Worm (Caenorhabditis elegans): ENCODE measurements around the gene nlp-58.
A peak's percentile ranks its signal among the peaks of the same experiment; 100 is the strongest.

The nlp-58 gene

DNA sequence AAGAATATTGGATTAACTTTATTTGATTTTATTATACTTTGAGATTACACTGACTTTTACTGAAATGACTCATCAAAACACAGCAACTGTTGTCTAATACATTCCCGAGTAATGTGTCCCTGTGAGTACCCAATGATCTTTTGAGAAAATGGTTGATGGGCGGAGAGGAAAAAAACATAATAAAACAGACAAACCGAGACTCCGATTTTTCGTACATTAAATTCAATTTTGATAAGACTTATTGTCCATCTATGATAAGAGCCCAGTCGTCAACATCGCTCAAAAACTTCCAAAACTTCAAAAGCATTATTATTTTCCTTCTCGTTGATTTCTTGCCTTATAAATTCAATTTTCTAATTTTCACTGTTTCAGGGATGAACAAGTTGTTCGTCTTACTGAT, 2.1 kb upstream of the nlp-58 start, which contains the start of gene ttr-46:
Gene ttr-46 (plus strand): TSS at position 373 of the 400 bp plus-strand sequence.
- TF ChIP-seq tra-4 (tag; optimal IDR thresholded peaks at IDR 0.05): no peak
- no peak for TF ChIP-seq hnd-1 (tag; optimal IDR thresholded peaks at IDR 0.05)
- TF ChIP-seq scrt-1 (GFP tag; IDR thresholded peaks at IDR 0.05): no peak
- no peak for TF ChIP-seq ama-1 (optimal IDR thresholded peaks at IDR 0.05)
- TF ChIP-seq sea-1 (GFP tag; conservative IDR thresholded peaks at IDR 0.05): no peak
- TF ChIP-seq hmg-4 (GFP tag; optimal IDR thresholded peaks at IDR 0.05): no peak

DNA sequence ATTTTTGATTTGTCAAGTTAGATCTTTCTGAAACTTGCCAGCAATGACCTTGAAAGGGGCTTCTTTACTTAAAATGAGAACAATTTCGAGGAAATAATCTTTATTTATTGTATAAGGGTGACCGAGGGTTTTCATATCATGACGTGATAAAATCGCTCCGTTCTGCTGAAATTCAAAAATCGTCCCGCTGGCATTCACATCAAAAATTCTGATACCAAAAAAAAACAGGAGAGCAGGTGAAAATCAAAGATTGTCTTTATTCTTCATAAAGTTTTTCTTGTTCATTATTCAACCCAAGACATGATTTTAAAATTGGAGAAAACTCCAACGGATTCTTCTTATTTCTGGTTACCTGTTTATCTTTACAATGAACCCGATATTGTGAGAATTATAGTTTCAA, 4.6 kb downstream of the nlp-58 start, which contains the start of gene sre-28:
Gene sre-28 (plus strand): TSS at position 301 of the 400 bp plus-strand sequence.
- TF ChIP-seq tra-4 (tag; optimal IDR thresholded peaks at IDR 0.05): no peak
- no peak for TF ChIP-seq aly-1 (tag; optimal IDR thresholded peaks at IDR 0.05)
- no peak for TF ChIP-seq flt-1 (GFP tag; IDR thresholded peaks at IDR 0.05)
- no peak for TF ChIP-seq hmbx-1 (tag; optimal IDR thresholded peaks at IDR 0.05)
- TF ChIP-seq tbx-37 (GFP tag; conservative IDR thresholded peaks at IDR 0.05): no peak
- TF ChIP-seq tbx-11 (GFP tag; IDR thresholded peaks at IDR 0.05): no peak
- no peak for TF ChIP-seq scrt-1 (GFP tag; IDR thresholded peaks at IDR 0.05)

DNA sequence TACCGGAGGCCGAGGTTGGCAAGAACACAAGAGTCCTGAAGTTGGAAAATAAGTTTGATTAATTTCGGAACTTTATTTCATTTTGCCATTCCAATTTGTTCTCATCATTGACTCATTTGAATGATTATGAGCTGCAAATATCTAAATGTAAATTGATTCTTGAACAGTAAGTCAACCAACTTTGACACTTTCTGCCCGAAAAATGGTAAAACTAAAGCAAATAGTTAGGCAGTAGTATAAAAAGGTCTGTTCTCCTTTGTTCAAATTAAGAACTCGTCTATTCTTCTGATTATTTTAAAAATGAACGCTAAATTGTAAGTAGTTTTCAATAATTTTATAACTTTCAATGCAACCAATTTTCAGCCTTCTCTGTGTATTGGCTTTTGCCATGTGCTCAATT, 5.7 kb downstream of the nlp-58 start, which contains the start of gene fipr-12:
Gene fipr-12 (plus strand): TSS at position 301 of the 400 bp plus-strand sequence.
- TF ChIP-seq tbx-11 (GFP tag; IDR thresholded peaks at IDR 0.05): no peak
- TF ChIP-seq ceh-36 (tag; optimal IDR thresholded peaks at IDR 0.05): no peak
- no peak for TF ChIP-seq tra-4 (tag; optimal IDR thresholded peaks at IDR 0.05)
- no peak for TF ChIP-seq F13C5.2 (tag; optimal IDR thresholded peaks at IDR 0.05)
- TF ChIP-seq aly-1 (tag; optimal IDR thresholded peaks at IDR 0.05): no peak

DNA sequence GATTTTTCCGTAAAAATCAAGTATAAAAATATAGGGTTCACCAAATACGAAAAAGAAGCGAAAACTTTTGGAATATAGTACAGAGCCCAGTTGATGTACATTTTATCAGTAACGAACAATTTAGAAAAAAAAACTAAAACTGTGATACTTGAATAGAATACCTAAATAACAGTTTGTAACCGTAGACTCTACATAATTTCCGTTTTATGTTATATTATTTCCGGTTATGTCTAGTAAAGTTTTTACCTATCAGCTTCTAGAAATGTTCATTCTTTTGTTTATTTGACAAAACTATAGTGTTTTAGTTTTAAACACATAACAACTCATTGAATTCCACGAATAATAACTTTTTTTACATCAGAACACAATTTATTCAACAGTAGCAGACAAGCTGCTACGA, 11.3 kb downstream of the nlp-58 start, which contains the start of gene srj-33:
Gene srj-33 (minus strand): TSS at position 101 of the 400 bp plus-strand sequence.
- TF ChIP-seq scrt-1 (GFP tag; IDR thresholded peaks at IDR 0.05) (no peak), sea-1 (GFP tag; conservative IDR thresholded peaks at IDR 0.05) (no peak), aly-1 (tag; optimal IDR thresholded peaks at IDR 0.05) (no peak), tbx-37 (GFP tag; conservative IDR thresholded peaks at IDR 0.05) (no peak), ets-7 (tag; optimal IDR thresholded peaks at IDR 0.05) (no peak), F13C5.2 (tag; optimal IDR thresholded peaks at IDR 0.05) (no peak), tra-4 (tag; optimal IDR thresholded peaks at IDR 0.05) (no peak), hnd-1 (tag; optimal IDR thresholded peaks at IDR 0.05) (no peak), ama-1 (optimal IDR thresholded peaks at IDR 0.05) (no peak), tbx-11 (GFP tag; IDR thresholded peaks at IDR 0.05) (no peak), B0310.2 (tag; optimal IDR thresholded peaks at IDR 0.05) (no peak), ceh-13 (GFP tag; optimal IDR thresholded peaks at IDR 0.05) (no peak), hmg-4 (GFP tag; optimal IDR thresholded peaks at IDR 0.05) (no peak), ceh-36 (tag; optimal IDR thresholded peaks at IDR 0.05) (no peak), pes-1 (GFP tag; IDR thresholded peaks at IDR 0.05) (no peak), hmbx-1 (tag; optimal IDR thresholded peaks at IDR 0.05) (no peak), flt-1 (GFP tag; IDR thresholded peaks at IDR 0.05) (no peak)

- TF ChIP-seq aly-1 (tag; optimal IDR thresholded peaks at IDR 0.05) (no peak), scrt-1 (GFP tag; IDR thresholded peaks at IDR 0.05) (no peak), hnd-1 (tag; optimal IDR thresholded peaks at IDR 0.05) (no peak), tbx-37 (GFP tag; conservative IDR thresholded peaks at IDR 0.05) (no peak), hmg-4 (GFP tag; optimal IDR thresholded peaks at IDR 0.05) (peak; percentile 7)
Observed at ce11 chrV:9930612-9931065, 18.1 kb downstream of the nlp-58 start, which contains the start of the genes rmh-2 and suds-3. rmh-2 (minus strand) TSS chrV:9930775. suds-3 (plus strand) TSS chrV:9931015.

DNA sequence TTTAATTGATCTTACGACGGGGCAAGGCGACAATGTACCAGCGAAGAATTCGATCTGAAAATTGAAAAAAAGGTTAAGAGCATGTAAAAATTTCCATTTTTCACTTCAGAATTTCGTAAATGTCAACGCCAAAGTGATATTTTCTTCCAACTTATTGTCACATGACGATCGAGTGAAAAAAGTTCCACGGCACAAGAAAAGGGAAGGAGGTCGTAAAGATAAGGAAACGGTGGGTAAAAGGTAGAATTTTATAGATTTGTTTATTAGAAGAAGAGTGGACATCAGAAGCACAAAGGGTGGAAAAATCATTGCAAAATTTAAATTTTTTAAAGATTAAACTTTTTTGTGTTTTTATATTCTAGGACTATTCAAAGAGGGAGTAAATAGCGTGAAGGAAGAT, 20.8 kb downstream of the nlp-58 start:
- TF ChIP-seq pes-1 (GFP tag; IDR thresholded peaks at IDR 0.05) (no peak), hmbx-1 (tag; optimal IDR thresholded peaks at IDR 0.05) (no peak), tbx-37 (GFP tag; conservative IDR thresholded peaks at IDR 0.05) (no peak), tbx-11 (GFP tag; IDR thresholded peaks at IDR 0.05) (no peak), ceh-36 (tag; optimal IDR thresholded peaks at IDR 0.05) (no peak), hnd-1 (tag; optimal IDR thresholded peaks at IDR 0.05) (no peak), ceh-13 (GFP tag; optimal IDR thresholded peaks at IDR 0.05) (no peak)

DNA sequence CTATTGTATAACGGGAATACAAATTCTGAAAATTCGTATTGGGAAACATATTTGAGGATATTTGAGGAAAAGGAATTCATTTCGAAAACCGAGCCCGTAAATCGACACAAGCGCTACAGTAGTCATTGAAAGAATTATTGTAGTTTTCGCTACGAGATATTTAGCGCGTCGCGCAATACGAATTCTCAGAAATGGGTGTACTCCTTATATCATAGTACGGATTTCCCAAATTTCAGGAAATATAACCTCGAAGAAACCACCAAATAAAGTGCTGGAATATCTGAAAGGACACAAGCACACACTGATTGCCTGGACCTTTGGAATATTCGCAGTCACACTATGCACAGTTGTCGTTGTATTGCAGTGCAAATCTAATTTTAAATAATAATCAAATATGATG, 21.4 kb downstream of the nlp-58 start:
- no peak for TF ChIP-seq ets-7 (tag; optimal IDR thresholded peaks at IDR 0.05)
- TF ChIP-seq tbx-11 (GFP tag; IDR thresholded peaks at IDR 0.05): no peak
- no peak for TF ChIP-seq hmbx-1 (tag; optimal IDR thresholded peaks at IDR 0.05)
- TF ChIP-seq hmg-4 (GFP tag; optimal IDR thresholded peaks at IDR 0.05): no peak
- no peak for TF ChIP-seq scrt-1 (GFP tag; IDR thresholded peaks at IDR 0.05)
- no peak for TF ChIP-seq aly-1 (tag; optimal IDR thresholded peaks at IDR 0.05)
- no peak for TF ChIP-seq hnd-1 (tag; optimal IDR thresholded peaks at IDR 0.05)
- TF ChIP-seq B0310.2 (tag; optimal IDR thresholded peaks at IDR 0.05): no peak
- no peak for TF ChIP-seq sea-1 (GFP tag; conservative IDR thresholded peaks at IDR 0.05)
- no peak for TF ChIP-seq ceh-13 (GFP tag; optimal IDR thresholded peaks at IDR 0.05)
- no peak for TF ChIP-seq ceh-36 (tag; optimal IDR thresholded peaks at IDR 0.05)
- TF ChIP-seq tra-4 (tag; optimal IDR thresholded peaks at IDR 0.05): no peak
- no peak for TF ChIP-seq tbx-37 (GFP tag; conservative IDR thresholded peaks at IDR 0.05)
- no peak for TF ChIP-seq ama-1 (optimal IDR thresholded peaks at IDR 0.05)
- TF ChIP-seq F13C5.2 (tag; optimal IDR thresholded peaks at IDR 0.05): no peak
- no peak for TF ChIP-seq flt-1 (GFP tag; IDR thresholded peaks at IDR 0.05)
- no peak for TF ChIP-seq pes-1 (GFP tag; IDR thresholded peaks at IDR 0.05)

- TF ChIP-seq B0310.2 (tag; optimal IDR thresholded peaks at IDR 0.05) (no peak), hmg-4 (GFP tag; optimal IDR thresholded peaks at IDR 0.05) (no peak), hmbx-1 (tag; optimal IDR thresholded peaks at IDR 0.05) (no peak), flt-1 (GFP tag; IDR thresholded peaks at IDR 0.05) (no peak), F13C5.2 (tag; optimal IDR thresholded peaks at IDR 0.05) (no peak), aly-1 (tag; optimal IDR thresholded peaks at IDR 0.05) (no peak), ceh-36 (tag; optimal IDR thresholded peaks at IDR 0.05) (no peak), ceh-13 (GFP tag; optimal IDR thresholded peaks at IDR 0.05) (no peak), tbx-37 (GFP tag; conservative IDR thresholded peaks at IDR 0.05) (no peak), ets-7 (tag; optimal IDR thresholded peaks at IDR 0.05) (no peak), tbx-11 (GFP tag; IDR thresholded peaks at IDR 0.05) (no peak)
Observed at ce11 chrV:9926240-9926639, 22.5 kb downstream of the nlp-58 start, which contains the start of gene C50H2.13. C50H2.13 (plus strand) TSS chrV:9926540.

Data from whole organism, early embryonic.